Worm (Caenorhabditis elegans) whole organism, early embryonic: Measurements from ENCODE around the gene igcm-1.

Experiments used
- aly-1 ChIP-seq: sonication (generic microtip); optimal IDR thresholded peaks from 2 replicates; lab custom pipeline; 2016; ENCODE audit warnings: missing genetic modification characterization, missing compliant biosample characterization
- ama-1 ChIP-seq: fragments of 150-350 bp; optimal IDR thresholded peaks from 2 replicates; lab custom pipeline; 2014
- ets-7 ChIP-seq: sonication (generic microtip); optimal IDR thresholded peaks from 2 replicates; lab custom pipeline; 2016; ENCODE audit warnings: missing genotype, missing genetic modification characterization, missing compliant biosample characterization
- hmbx-1 ChIP-seq: sonication (generic microtip); optimal IDR thresholded peaks from 2 replicates; lab custom pipeline; 2016; ENCODE audit warnings: mild to moderate bottlenecking, missing genetic modification characterization, missing compliant biosample characterization
- hmg-4 ChIP-seq: fragments of 200-800 bp; sonication (Bioruptor generic); optimal IDR thresholded peaks from 2 replicates; lab custom pipeline; 2018; ENCODE audit warnings: mild to moderate bottlenecking, missing genetic modification characterization, missing compliant biosample characterization
- hnd-1 ChIP-seq: sonication (generic microtip); optimal IDR thresholded peaks from 2 replicates; lab custom pipeline; 2016; ENCODE audit warnings: missing genetic modification characterization, missing compliant biosample characterization
- pes-1 ChIP-seq: fragments of 200-800 bp; sonication (Bioruptor generic); IDR thresholded peaks from 2 replicates; pipeline ENCODE4 v1.3.6; 2022; ENCODE audit warnings: missing genetic modification reagents, missing genetic modification characterization, missing compliant biosample characterization
- scrt-1 ChIP-seq: fragments of 200-800 bp; sonication (Bioruptor generic); IDR thresholded peaks from 2 replicates; pipeline ENCODE4 v1.3.6; 2022; ENCODE audit warnings: missing genetic modification characterization, missing compliant biosample characterization
- tbx-37 ChIP-seq: fragments of 200-800 bp; sonication (Bioruptor generic); conservative IDR thresholded peaks from 2 replicates; pipeline ENCODE4 v1.3.6; 2022; ENCODE audit warnings: missing genetic modification reagents, missing genetic modification characterization, missing compliant biosample characterization
- tra-4 ChIP-seq: sonication (generic microtip); optimal IDR thresholded peaks from 2 replicates; lab custom pipeline; 2017; ENCODE audit warnings: missing genetic modification characterization, missing compliant biosample characterization

ce11 chrX:802478-802877, 48.8 kb downstream of the igcm-1 start, which contains the start of gene gtr-1:
- TF ChIP-seq hmg-4 (GFP tag; lab: Kevin White, UChicago) (no peak), ama-1 (lab: Kevin White, UChicago) (no peak), hnd-1 (tag; lab: Kevin White, UChicago) (no peak), aly-1 (tag; lab: Kevin White, UChicago) (no peak), scrt-1 (GFP tag; lab: Robert Waterston, UW) (no peak), tbx-37 (GFP tag; lab: Robert Waterston, UW) (no peak), ets-7 (tag; lab: Kevin White, UChicago) (no peak), hmbx-1 (tag; lab: Kevin White, UChicago) (no peak), pes-1 (GFP tag; lab: Robert Waterston, UW) (no peak), tra-4 (tag; lab: Kevin White, UChicago) (no peak)
